Worm (Caenorhabditis elegans) whole organism, L3 larva: ENCODE measurements around the gene dyf-3.

Source experiments
- ceh-82 ChIP-seq: fragments of 150-350 bp; optimal IDR thresholded peaks from 2 replicates; lab custom pipeline; 2014; ENCODE audit warnings: missing biosample characterization, missing genetic modification characterization
- jun-1 ChIP-seq: fragments of 150-350 bp; optimal IDR thresholded peaks from 2 replicates; lab custom pipeline; 2014; ENCODE audit warnings: missing biosample characterization, missing genetic modification reagents, missing genetic modification characterization
- nhr-12 ChIP-seq: fragments of 150-350 bp; optimal IDR thresholded peaks from 2 replicates; lab custom pipeline; 2014; ENCODE audit warnings: missing biosample characterization, missing genetic modification characterization
- nhr-237 ChIP-seq: fragments of 150-350 bp; optimal IDR thresholded peaks from 2 replicates; lab custom pipeline; 2014; ENCODE audit warnings: missing biosample characterization, missing genetic modification characterization
- nhr-28 ChIP-seq: fragments of 150-350 bp; optimal IDR thresholded peaks from 2 replicates; lab custom pipeline; 2014; ENCODE audit warnings: missing biosample characterization, missing genetic modification characterization
- pha-4 ChIP-seq: fragments of 150-350 bp; optimal IDR thresholded peaks from 2 replicates; lab custom pipeline; 2014; ENCODE audit warnings: missing biosample characterization, missing genetic modification reagents, missing genetic modification characterization
- snpc-4 ChIP-seq: fragments of 150-350 bp; optimal IDR thresholded peaks from 2 replicates; lab custom pipeline; 2014; ENCODE audit warnings: missing biosample characterization, missing genetic modification characterization

DNA sequence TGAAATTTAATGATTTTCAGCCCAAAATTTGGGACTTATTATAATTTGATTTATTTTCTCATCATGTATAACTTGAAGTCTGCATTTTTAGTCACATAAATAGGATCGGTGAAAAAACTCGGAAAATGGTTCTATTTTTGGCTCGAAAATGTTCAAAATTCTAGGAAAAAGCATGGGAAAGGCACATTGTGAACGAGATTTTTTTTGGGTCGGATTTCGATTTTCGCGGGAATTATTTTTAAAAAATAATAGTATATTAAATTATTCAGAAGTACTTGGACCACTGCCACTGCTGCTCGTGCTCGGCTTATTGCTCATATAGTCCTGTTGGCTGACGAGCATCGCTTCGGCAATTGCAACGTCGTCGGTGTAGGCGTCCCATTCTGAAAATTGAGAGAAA lies 25.7 kb downstream of the dyf-3 start:
- TF ChIP-seq nhr-237 (tag; lab: Kevin White, UChicago) = no peak
- TF ChIP-seq ceh-82 = no peak
- no peak for TF ChIP-seq nhr-28 (tag; lab: Kevin White, UChicago)
- TF ChIP-seq nhr-12 (tag; lab: Kevin White, UChicago) = no peak
- TF ChIP-seq snpc-4 (tag; lab: Kevin White, UChicago) = no peak
- TF ChIP-seq jun-1 (tag; lab: Kevin White, UChicago) = no peak
- TF ChIP-seq pha-4 (tag; lab: Kevin White, UChicago) = no peak
